Worm (Caenorhabditis elegans): Measurements from ENCODE around the gene hst-2.
A peak's percentile ranks its signal among the peaks of the same experiment; 100 is the strongest.

The hst-2 gene

ce11 chrX:11211360-11211759 lies 4.4 kb upstream of the hst-2 start:
- TF ChIP-seq ham-2 (GFP tag; optimal IDR thresholded peaks at IDR 0.05) (no peak), ceh-43 (GFP tag; optimal IDR thresholded peaks at IDR 0.05) (peak; percentile 37), ceh-83 (GFP tag; optimal IDR thresholded peaks at IDR 0.05) (no peak), lin-32 (GFP tag; optimal IDR thresholded peaks at IDR 0.05) (peak; percentile 44), ces-1 (GFP tag; optimal IDR thresholded peaks at IDR 0.05) (peak; percentile 71), zip-8 (tag; optimal IDR thresholded peaks at IDR 0.05) (no peak), nhr-2 (tag; optimal IDR thresholded peaks at IDR 0.05) (peak; percentile 82), cnd-1 (tag; optimal IDR thresholded peaks at IDR 0.05) (peak; percentile 76)

DNA sequence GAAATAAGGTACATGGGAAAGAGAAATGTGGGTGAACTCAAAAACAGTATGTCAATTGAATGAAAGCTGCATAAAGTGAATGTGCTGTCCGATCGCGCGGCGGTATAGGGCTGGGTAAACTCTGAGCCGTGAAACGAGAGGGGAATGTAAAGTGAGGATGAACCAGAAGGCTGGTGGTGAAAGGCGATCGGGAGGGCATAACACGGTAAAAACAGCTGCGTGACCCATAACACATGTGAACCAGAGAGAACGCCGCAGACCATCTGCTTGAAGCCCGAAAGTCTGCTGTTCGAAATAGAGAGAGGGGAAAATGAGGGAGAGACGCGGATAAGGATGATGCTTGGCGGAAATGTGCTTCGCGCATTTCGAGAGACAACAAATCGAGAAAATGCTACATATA lies 3.5 kb upstream of the hst-2 start:
- TF ChIP-seq ham-2 (GFP tag; optimal IDR thresholded peaks at IDR 0.05) = no peak
- TF ChIP-seq hlh-1 (tag; optimal IDR thresholded peaks at IDR 0.05) = peak; percentile 60
- TF ChIP-seq nhr-76 (tag; optimal IDR thresholded peaks at IDR 0.05) = no peak
- TF ChIP-seq blmp-1 (tag; optimal IDR thresholded peaks at IDR 0.05) = no peak
- no peak for TF ChIP-seq mab-5 (tag; optimal IDR thresholded peaks at IDR 0.05)
- TF ChIP-seq ceh-39 (tag; optimal IDR thresholded peaks at IDR 0.05) = no peak
- TF ChIP-seq flh-1 (GFP tag; optimal IDR thresholded peaks at IDR 0.05) = no peak
- TF ChIP-seq cnd-1 (tag; optimal IDR thresholded peaks at IDR 0.05) = peak; percentile 78
- no peak for TF ChIP-seq mls-2 (tag; optimal IDR thresholded peaks at IDR 0.05)
- TF ChIP-seq mep-1 (tag; optimal IDR thresholded peaks at IDR 0.05) = no peak
- TF ChIP-seq lsy-2 (tag; optimal IDR thresholded peaks at IDR 0.05) = no peak
- no peak for TF ChIP-seq unc-39 (tag; optimal IDR thresholded peaks at IDR 0.05)
- no peak for TF ChIP-seq nhr-2 (tag; optimal IDR thresholded peaks at IDR 0.05)
- TF ChIP-seq ces-1 (GFP tag; optimal IDR thresholded peaks at IDR 0.05) = no peak
- no peak for TF ChIP-seq unc-120 (tag; optimal IDR thresholded peaks at IDR 0.05; ENCODE audit: poor library complexity, severe bottlenecking)
- TF ChIP-seq ceh-83 (GFP tag; optimal IDR thresholded peaks at IDR 0.05) = no peak
- no peak for TF ChIP-seq M03D4.4 (tag; optimal IDR thresholded peaks at IDR 0.05)
- no peak for TF ChIP-seq lin-13 (tag; optimal IDR thresholded peaks at IDR 0.05)
- TF ChIP-seq snpc-4 (tag; optimal IDR thresholded peaks at IDR 0.05) = no peak
- TF ChIP-seq sptf-1 (tag; optimal IDR thresholded peaks at IDR 0.05) = no peak
- TF ChIP-seq sem-2 (GFP tag; optimal IDR thresholded peaks at IDR 0.05) = peak; percentile 6
- peak; percentile 46 for TF ChIP-seq ztf-11 (tag; optimal IDR thresholded peaks at IDR 0.05)
- no peak for TF ChIP-seq nhr-12 (tag; optimal IDR thresholded peaks at IDR 0.05)
- TF ChIP-seq elt-1 (tag; optimal IDR thresholded peaks at IDR 0.05; ENCODE audit: borderline replicate concordance, insufficient read depth) = no peak
- TF ChIP-seq nhr-28 (tag; optimal IDR thresholded peaks at IDR 0.05) = no peak
- TF ChIP-seq elt-3 (tag; optimal IDR thresholded peaks at IDR 0.05) = no peak
- TF ChIP-seq unc-62 (GFP tag; optimal IDR thresholded peaks at IDR 0.05) = no peak
- no peak for TF ChIP-seq tbx-8 (GFP tag; optimal IDR thresholded peaks at IDR 0.05)
- TF ChIP-seq lin-32 (GFP tag; optimal IDR thresholded peaks at IDR 0.05) = peak; percentile 65

ce11 chrX:11208788-11209187 lies 1.8 kb upstream of the hst-2 start, which contains the start of gene C34F6.5:
Gene C34F6.5 (minus strand): TSS chrX:11208888.
- TF ChIP-seq ceh-43 (GFP tag; optimal IDR thresholded peaks at IDR 0.05) (no peak), ztf-11 (tag; optimal IDR thresholded peaks at IDR 0.05) (no peak), mep-1 (tag; optimal IDR thresholded peaks at IDR 0.05) (no peak), bed-3 (GFP tag; optimal IDR thresholded peaks at IDR 0.05) (no peak), drap-1 (GFP tag; optimal IDR thresholded peaks at IDR 0.05) (no peak), elt-1 (tag; optimal IDR thresholded peaks at IDR 0.05; ENCODE audit: borderline replicate concordance, insufficient read depth) (no peak), ham-2 (GFP tag; optimal IDR thresholded peaks at IDR 0.05) (no peak)

DNA sequence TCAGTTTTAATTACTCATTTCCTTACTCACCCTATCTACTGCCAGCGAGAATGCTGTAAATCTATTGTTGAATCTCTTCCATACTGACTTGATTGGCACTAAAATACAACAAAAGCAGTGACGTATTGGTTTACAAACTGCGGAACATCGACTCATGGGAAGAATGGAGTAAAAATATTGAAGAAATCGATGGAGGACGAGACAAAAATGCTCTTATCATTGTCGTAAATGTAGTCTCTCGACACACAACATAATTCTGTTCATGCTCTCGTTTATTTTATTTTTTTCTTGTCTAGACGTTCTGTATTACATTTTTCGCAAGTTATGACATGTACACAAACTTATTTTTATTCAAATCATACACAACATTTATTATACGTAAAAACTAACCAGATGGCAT lies 3.2 kb downstream of the hst-2 start, which contains the start of gene C34F6.11:
TSS of gene C34F6.11 (minus strand) at position 160 of the 400 bp plus-strand sequence.
- TF ChIP-seq elt-1 (tag; optimal IDR thresholded peaks at IDR 0.05; ENCODE audit: borderline replicate concordance, insufficient read depth) (no peak), drap-1 (GFP tag; optimal IDR thresholded peaks at IDR 0.05) (no peak), ztf-11 (tag; optimal IDR thresholded peaks at IDR 0.05) (no peak), tbx-8 (GFP tag; optimal IDR thresholded peaks at IDR 0.05) (no peak), nhr-12 (tag; optimal IDR thresholded peaks at IDR 0.05) (no peak), nhr-2 (tag; optimal IDR thresholded peaks at IDR 0.05) (no peak), cnd-1 (tag; optimal IDR thresholded peaks at IDR 0.05) (no peak), nhr-237 (tag; optimal IDR thresholded peaks at IDR 0.05) (no peak), mep-1 (tag; optimal IDR thresholded peaks at IDR 0.05) (no peak)

All from whole organism, mixed stage, embryonic.